Fruit fly (Drosophila melanogaster) whole organism, embryonic: ENCODE results near the gene lectin-37Da.

Source experiments
- CG10321 ChIP-seq: fragments of 200-800 bp; sonication (Bioruptor generic); IDR thresholded peaks from 2 replicates; pipeline ENCODE4 v1.3.6; 2022; ENCODE audit warnings: missing biosample characterization, missing genetic modification characterization
- CG10462 ChIP-seq: fragments of 200-800 bp; sonication (Bioruptor generic); optimal IDR thresholded peaks from 2 replicates; lab custom pipeline; 2016; ENCODE audit warnings: missing biosample characterization, missing genetic modification characterization
- CG10565 ChIP-seq: fragments of 200-800 bp; sonication (Bioruptor generic); optimal IDR thresholded peaks from 3 replicates; lab custom pipeline; 2016; ENCODE audit warnings: missing biosample characterization, mild to moderate bottlenecking, missing genetic modification characterization
- CG14710 ChIP-seq: fragments of 200-800 bp; sonication (Bioruptor generic); optimal IDR thresholded peaks from 3 replicates; lab custom pipeline; 2019; ENCODE audit warnings: missing biosample characterization, mild to moderate bottlenecking, missing genetic modification characterization, moderate library complexity
- CG15696 ChIP-seq: fragments of 200-800 bp; sonication (Bioruptor generic); optimal IDR thresholded peaks from 2 replicates; lab custom pipeline; 2019; ENCODE audit warnings: missing biosample characterization, mild to moderate bottlenecking, missing genetic modification characterization, moderate library complexity
- CG1603 ChIP-seq: fragments of 200-800 bp; sonication (Bioruptor generic); optimal IDR thresholded peaks from 2 replicates; lab custom pipeline; 2019; ENCODE audit warnings: missing biosample characterization, mild to moderate bottlenecking, missing genetic modification characterization, moderate library complexity
- CG16779 ChIP-seq: fragments of 200-800 bp; sonication (Bioruptor generic); IDR thresholded peaks from 2 replicates; pipeline ENCODE4 v1.3.6; 2022; ENCODE audit warnings: missing biosample characterization, missing genetic modification characterization
- CG2202 ChIP-seq: fragments of 200-800 bp; sonication (Bioruptor generic); optimal IDR thresholded peaks from 2 replicates; lab custom pipeline; 2018; ENCODE audit warnings: missing biosample characterization, mild to moderate bottlenecking, missing genetic modification characterization
- CG2889 ChIP-seq: fragments of 200-800 bp; sonication (Bioruptor generic); IDR thresholded peaks from 3 replicates; pipeline ENCODE4 v1.3.6; 2022; ENCODE audit warnings: missing biosample characterization, missing genetic modification characterization
- CG30403 ChIP-seq: fragments of 200-800 bp; sonication (Bioruptor generic); optimal IDR thresholded peaks from 3 replicates; lab custom pipeline; 2016; ENCODE audit warnings: missing biosample characterization, missing genetic modification characterization
- CG30431 ChIP-seq: fragments of 200-800 bp; sonication (Bioruptor generic); optimal IDR thresholded peaks from 2 replicates; lab custom pipeline; 2017; ENCODE audit warnings: missing biosample characterization, missing genetic modification characterization
- CG31365 ChIP-seq: fragments of 200-800 bp; sonication (Bioruptor generic); optimal IDR thresholded peaks from 2 replicates; lab custom pipeline; 2018; ENCODE audit warnings: missing biosample characterization, mild to moderate bottlenecking, missing genetic modification characterization
- CG34422 ChIP-seq: fragments of 200-800 bp; sonication (Bioruptor generic); IDR thresholded peaks from 3 replicates; pipeline ENCODE4 v1.3.6; 2022; ENCODE audit warnings: missing biosample characterization, missing genetic modification characterization
- CG42726 ChIP-seq: fragments of 200-800 bp; sonication (Bioruptor generic); IDR thresholded peaks from 2 replicates; pipeline ENCODE4 v1.3.6; 2022; ENCODE audit warnings: missing biosample characterization, missing genetic modification characterization; ENCODE audit not compliant: partially characterized antibody
- CG4424 ChIP-seq: fragments of 200-800 bp; sonication (Bioruptor generic); optimal IDR thresholded peaks from 3 replicates; lab custom pipeline; 2016; ENCODE audit warnings: missing biosample characterization, missing genetic modification characterization
- CG5245 ChIP-seq: fragments of 200-800 bp; sonication (Bioruptor generic); optimal IDR thresholded peaks from 3 replicates; lab custom pipeline; 2016; ENCODE audit warnings: missing biosample characterization, missing genetic modification characterization
- CG6689 ChIP-seq: fragments of 200-800 bp; sonication (Bioruptor generic); IDR thresholded peaks from 2 replicates; pipeline ENCODE4 v1.3.6; 2022; ENCODE audit warnings: missing biosample characterization, missing genetic modification characterization
- CG6813 ChIP-seq: fragments of 200-800 bp; sonication (Bioruptor generic); optimal IDR thresholded peaks from 2 replicates; lab custom pipeline; 2017; ENCODE audit warnings: missing biosample characterization, missing genetic modification characterization, mild to moderate bottlenecking, moderate library complexity, missing genetic modification reagents
- CG7357 ChIP-seq: fragments of 200-800 bp; sonication (Bioruptor generic); IDR thresholded peaks from 3 replicates; pipeline ENCODE4 v1.3.6; 2022; ENCODE audit warnings: missing biosample characterization, missing genetic modification characterization
- CG9727 ChIP-seq: fragments of 200-800 bp; sonication (Bioruptor generic); optimal IDR thresholded peaks from 3 replicates; lab custom pipeline; 2017; ENCODE audit warnings: missing biosample characterization, mild to moderate bottlenecking, missing genetic modification characterization
- CoRest ChIP-seq: fragments of 200-800 bp; sonication (Bioruptor generic); optimal IDR thresholded peaks from 3 replicates; lab custom pipeline; 2018; ENCODE audit warnings: missing biosample characterization, mild to moderate bottlenecking, missing genetic modification characterization, moderate library complexity
- Dip2 ChIP-seq: fragments of 200-800 bp; sonication (Bioruptor generic); IDR thresholded peaks from 2 replicates; pipeline ENCODE4 v1.3.6; 2022; ENCODE audit warnings: missing biosample characterization, missing genetic modification characterization
- H2.0 ChIP-seq: fragments of 200-800 bp; sonication (Bioruptor generic); IDR thresholded peaks from 2 replicates; pipeline ENCODE4 v1.3.6; 2022; ENCODE audit warnings: missing biosample characterization, missing genetic modification characterization
- HLH3B ChIP-seq: fragments of 200-800 bp; sonication (Bioruptor generic); IDR thresholded peaks from 2 replicates; pipeline ENCODE4 v1.3.6; 2022; ENCODE audit warnings: missing biosample characterization, missing genetic modification characterization
- HmgD ChIP-seq: fragments of 200-800 bp; sonication (Bioruptor generic); optimal IDR thresholded peaks from 3 replicates; lab custom pipeline; 2016; ENCODE audit warnings: missing biosample characterization, missing genetic modification characterization
- Hr51 ChIP-seq, 2 experiments: fragments of 200-800 bp; sonication (Bioruptor generic); optimal IDR thresholded peaks; 2 replicates in 1 of 2; 3 replicates in 1 of 2; lab custom pipeline; 2016 to 2018; ENCODE audit warnings: missing biosample characterization in 2 of 2, missing genetic modification characterization in 2 of 2, mild to moderate bottlenecking in 1 of 2, moderate library complexity in 1 of 2
- Hsf ChIP-seq: fragments of 200-800 bp; sonication (Bioruptor generic); optimal IDR thresholded peaks from 3 replicates; lab custom pipeline; 2016; ENCODE audit warnings: missing biosample characterization, missing genetic modification characterization
- MESR4 ChIP-seq: fragments of 200-800 bp; sonication (Bioruptor generic); optimal IDR thresholded peaks from 2 replicates; lab custom pipeline; 2018; ENCODE audit warnings: missing biosample characterization, mild to moderate bottlenecking, missing genetic modification characterization, moderate library complexity
- Oaz ChIP-seq: fragments of 200-800 bp; sonication (Bioruptor generic); IDR thresholded peaks from 2 replicates; pipeline ENCODE4 v1.3.6; 2022; ENCODE audit warnings: missing biosample characterization, missing genetic modification characterization
- Optix ChIP-seq: fragments of 200-800 bp; sonication (Bioruptor generic); IDR thresholded peaks from 3 replicates; pipeline ENCODE4 v1.3.6; 2022; ENCODE audit warnings: missing biosample characterization, missing genetic modification characterization
- Ptx1 ChIP-seq: fragments of 200-800 bp; sonication (Bioruptor generic); IDR thresholded peaks from 2 replicates; pipeline ENCODE4 v1.3.6; 2022; ENCODE audit warnings: missing biosample characterization, missing genetic modification characterization
- aop ChIP-seq: fragments of 200-800 bp; sonication (Bioruptor generic); IDR thresholded peaks from 2 replicates; pipeline ENCODE4 v1.3.6; 2022; ENCODE audit warnings: missing biosample characterization, missing genetic modification characterization
- ara ChIP-seq: fragments of 200-800 bp; sonication (Bioruptor generic); IDR thresholded peaks from 2 replicates; pipeline ENCODE4 v1.3.6; 2022; ENCODE audit warnings: missing biosample characterization, missing genetic modification characterization
- br ChIP-seq: fragments of >200 bp; optimal IDR thresholded peaks from 2 replicates; lab custom pipeline; 2017
- btn ChIP-seq: fragments of 200-800 bp; sonication (Bioruptor generic); optimal IDR thresholded peaks from 2 replicates; lab custom pipeline; 2016; ENCODE audit warnings: missing biosample characterization, missing genetic modification characterization
- cato ChIP-seq: fragments of 200-800 bp; sonication (Bioruptor generic); optimal IDR thresholded peaks from 2 replicates; lab custom pipeline; 2016; ENCODE audit warnings: missing biosample characterization, missing genetic modification characterization, borderline replicate concordance
- cwo ChIP-seq: fragments of 200-800 bp; sonication (Bioruptor generic); optimal IDR thresholded peaks from 3 replicates; lab custom pipeline; 2017; ENCODE audit warnings: missing biosample characterization, missing genetic modification characterization, mild to moderate bottlenecking, moderate library complexity, missing genetic modification reagents
- fd96Cb ChIP-seq: fragments of 200-800 bp; sonication (Bioruptor generic); optimal IDR thresholded peaks from 2 replicates; lab custom pipeline; 2018; ENCODE audit warnings: missing biosample characterization, mild to moderate bottlenecking, missing genetic modification characterization, moderate library complexity
- ham ChIP-seq: fragments of 200-800 bp; sonication (Bioruptor generic); IDR thresholded peaks from 2 replicates; pipeline ENCODE4 v1.3.6; 2022; ENCODE audit warnings: missing biosample characterization, missing genetic modification characterization
- lilli ChIP-seq: fragments of 200-800 bp; sonication (Bioruptor generic); optimal IDR thresholded peaks from 3 replicates; lab custom pipeline; 2016; ENCODE audit warnings: missing biosample characterization, missing genetic modification characterization
- nerfin-2 ChIP-seq: fragments of 200-800 bp; sonication (Bioruptor generic); IDR thresholded peaks from 2 replicates; pipeline ENCODE4 v1.3.6; 2022; ENCODE audit warnings: missing biosample characterization, missing genetic modification characterization; ENCODE audit not compliant: partially characterized antibody
- org-1 ChIP-seq: fragments of 200-800 bp; sonication (Bioruptor generic); optimal IDR thresholded peaks from 2 replicates; lab custom pipeline; 2017; ENCODE audit warnings: missing biosample characterization, missing genetic modification characterization
- p53 ChIP-seq: fragments of 200-800 bp; sonication (Bioruptor generic); optimal IDR thresholded peaks from 2 replicates; lab custom pipeline; 2016; ENCODE audit warnings: missing biosample characterization, missing genetic modification characterization
- peb ChIP-seq: fragments of 200-800 bp; sonication (Bioruptor generic); IDR thresholded peaks from 2 replicates; pipeline ENCODE4 v1.3.6; 2022; ENCODE audit warnings: missing biosample characterization, missing genetic modification characterization
- pita ChIP-seq: fragments of 200-800 bp; sonication (Bioruptor generic); optimal IDR thresholded peaks from 2 replicates; lab custom pipeline; 2017; ENCODE audit warnings: missing biosample characterization, mild to moderate bottlenecking, missing genetic modification characterization
- psq ChIP-seq: fragments of 200-800 bp; sonication (Bioruptor generic); optimal IDR thresholded peaks from 2 replicates; lab custom pipeline; 2017; ENCODE audit warnings: missing biosample characterization, missing genetic modification characterization
- ro ChIP-seq: fragments of 200-800 bp; sonication (Bioruptor generic); IDR thresholded peaks from 2 replicates; pipeline ENCODE4 v1.3.6; 2022; ENCODE audit warnings: missing biosample characterization, missing genetic modification characterization
- row ChIP-seq: fragments of 200-800 bp; sonication (Bioruptor generic); IDR thresholded peaks from 3 replicates; pipeline ENCODE4 v1.3.6; 2022; ENCODE audit warnings: missing biosample characterization, missing genetic modification characterization
- schlank ChIP-seq: fragments of 200-800 bp; sonication (Bioruptor generic); optimal IDR thresholded peaks from 2 replicates; lab custom pipeline; 2018; ENCODE audit warnings: missing biosample characterization, mild to moderate bottlenecking, missing genetic modification characterization
- toy ChIP-seq: fragments of 200-800 bp; sonication (Bioruptor generic); IDR thresholded peaks from 2 replicates; pipeline ENCODE4 v1.3.6; 2022; ENCODE audit warnings: missing biosample characterization, missing genetic modification characterization
- tup ChIP-seq: fragments of 200-800 bp; sonication (Bioruptor generic); optimal IDR thresholded peaks from 2 replicates; lab custom pipeline; 2016; ENCODE audit warnings: missing biosample characterization, mild to moderate bottlenecking, missing genetic modification characterization, moderate library complexity
- zfh2 ChIP-seq: fragments of 200-800 bp; sonication (Bioruptor generic); optimal IDR thresholded peaks from 2 replicates; lab custom pipeline; 2016; ENCODE audit warnings: missing biosample characterization, missing genetic modification characterization

The lectin-37Da gene

DNA sequence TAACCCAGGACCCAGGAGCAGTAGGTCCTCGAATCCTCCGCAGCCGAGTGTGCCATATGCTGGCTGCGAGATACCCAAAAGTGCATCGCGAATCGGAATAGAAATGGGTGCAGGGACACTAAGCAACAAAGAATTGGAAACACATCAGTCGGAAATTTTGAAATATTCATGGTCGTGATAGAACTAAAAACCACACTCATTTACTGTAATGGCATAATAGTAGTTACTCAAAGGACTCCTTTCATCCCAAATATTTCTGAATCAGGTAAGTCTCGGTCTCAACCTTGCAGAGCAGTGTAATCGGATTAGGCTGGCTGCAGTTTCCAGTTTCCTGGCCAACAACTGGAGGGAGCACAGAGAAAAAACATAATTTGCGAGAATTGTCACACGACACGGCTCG is 42.0 kb upstream of the lectin-37Da start (continued):
- no peak for TF ChIP-seq HmgD (GFP tag; lab: Kevin White, UChicago)
- no peak for TF ChIP-seq ham (GFP tag; lab: Robert Waterston, UW)
- peak; percentile 69 for TF ChIP-seq CG15696
- TF ChIP-seq CG6689: peak; percentile 45; the same call in 1 of the 2 replicates
- peak; percentile 50 for TF ChIP-seq CG14710 (tag; lab: Kevin White, UChicago)
- no peak for TF ChIP-seq p53 (GFP tag; lab: Kevin White, UChicago)
- no peak for TF ChIP-seq schlank
- peak; percentile 45; the same call in 1 of the 3 replicates for TF ChIP-seq Optix
- peak; percentile 13 for TF ChIP-seq Hsf (GFP tag; lab: Kevin White, UChicago)
- no peak for TF ChIP-seq Hr51 (GFP tag; optimal IDR thresholded peaks at IDR 0.05; lab: Kevin White, UChicago)
- TF ChIP-seq CG30431 (GFP tag; lab: Kevin White, UChicago): peak; percentile 22
- TF ChIP-seq CG42726 (GFP tag; lab: Robert Waterston, UW): no peak
- no peak for TF ChIP-seq psq
- no peak for TF ChIP-seq ro (GFP tag; lab: Robert Waterston, UW)
- TF ChIP-seq aop (GFP tag; lab: Robert Waterston, UW): no peak
- peak; percentile 59; the same call in 1 of the 3 replicates for TF ChIP-seq CG2889
- no peak; the same call in 1 of the 2 replicates for TF ChIP-seq H2.0 (GFP tag; lab: Robert Waterston, UW)
- no peak for TF ChIP-seq CG10321 (GFP tag; lab: Robert Waterston, UW)
- peak; percentile 18 for TF ChIP-seq CG5245
- peak; percentile 47 for TF ChIP-seq CG4424 (GFP tag; lab: Kevin White, UChicago)
- no peak for TF ChIP-seq CG31365 (tag; lab: Kevin White, UChicago)
- no peak for TF ChIP-seq peb (GFP tag; lab: Robert Waterston, UW)
- TF ChIP-seq CG1603: peak; percentile 73
- no peak for TF ChIP-seq Oaz
- no peak for TF ChIP-seq toy (GFP tag; lab: Robert Waterston, UW)
- TF ChIP-seq fd96Cb (tag; lab: Kevin White, UChicago): peak; percentile 48
- TF ChIP-seq HLH3B: 0 out of 2 replicates have a peak, but pooled peaks have one; percentile 15
- TF ChIP-seq CG10462 (GFP tag; lab: Kevin White, UChicago): peak; percentile 9
- no peak for TF ChIP-seq CG34422 (GFP tag; lab: Robert Waterston, UW)
- no peak for TF ChIP-seq nerfin-2 (GFP tag; lab: Robert Waterston, UW)
- no peak for TF ChIP-seq lilli
- TF ChIP-seq CG16779: no peak
- TF ChIP-seq btn (GFP tag; lab: Kevin White, UChicago): no peak
- no peak for TF ChIP-seq CG6813 (GFP tag; lab: Kevin White, UChicago)
- no peak for TF ChIP-seq cwo (GFP tag; lab: Kevin White, UChicago)
- no peak for TF ChIP-seq Dip2 (GFP tag; lab: Robert Waterston, UW)
- TF ChIP-seq CG30403 (GFP tag; lab: Kevin White, UChicago): peak; percentile 13
- TF ChIP-seq CG7357 (GFP tag; lab: Robert Waterston, UW): no peak
- no peak for TF ChIP-seq tup
- no peak for TF ChIP-seq pita (GFP tag; lab: Kevin White, UChicago)
- TF ChIP-seq CoRest (tag; lab: Kevin White, UChicago): peak; percentile 33
- no peak for TF ChIP-seq MESR4 (GFP tag; lab: Kevin White, UChicago)
- peak; percentile 46 for TF ChIP-seq CG9727 (GFP tag; lab: Kevin White, UChicago)
- no peak for TF ChIP-seq CG10565 (GFP tag; lab: Kevin White, UChicago)
- TF ChIP-seq row (GFP tag; lab: Robert Waterston, UW): peak; percentile 50; the same call in 2 of the 3 replicates
- TF ChIP-seq br (lab: Kevin White, UChicago): no peak
- no peak for TF ChIP-seq org-1 (GFP tag; lab: Kevin White, UChicago)
- TF ChIP-seq cato: no peak
- no peak for TF ChIP-seq CG2202 (tag; lab: Kevin White, UChicago)
- peak; percentile 60; the same call in 1 of the 2 replicates for TF ChIP-seq ara (GFP tag; lab: Robert Waterston, UW)
- peak; percentile 27; the same call in 1 of the 2 replicates for TF ChIP-seq Ptx1 (GFP tag; lab: Robert Waterston, UW)
- TF ChIP-seq zfh2 (GFP tag; lab: Kevin White, UChicago): no peak
